Worm (Caenorhabditis elegans) whole organism, L2 larva: ENCODE measurements around the gene Y105C5A.26.

Experiments used
- alr-1 ChIP-seq: fragments of 150-350 bp; optimal IDR thresholded peaks from 2 replicates; lab custom pipeline; 2014; ENCODE audit warnings: missing biosample characterization, missing genetic modification characterization
- unc-39 ChIP-seq: fragments of 150-350 bp; optimal IDR thresholded peaks from 2 replicates; lab custom pipeline; 2014; ENCODE audit warnings: missing biosample characterization, missing genetic modification characterization

ce11 chrIV:15639223-15639622 lies 42.1 kb downstream of the Y105C5A.26 start:
- no peak for TF ChIP-seq alr-1 (tag; lab: Kevin White, UChicago)
- no peak for TF ChIP-seq unc-39 (tag; lab: Kevin White, UChicago)
